Worm (Caenorhabditis elegans) whole organism, L1 larva: Measurements from ENCODE around the gene C37H5.5.
A peak's percentile ranks its signal among the peaks of the same experiment; 100 is the strongest.

Source experiments
- C04F5.9 ChIP-seq: sonication (generic microtip); optimal IDR thresholded peaks from 2 replicates; lab custom pipeline; 2016; ENCODE audit warnings: missing genetic modification characterization, missing compliant biosample characterization
- C34B4.2 ChIP-seq: sonication (generic microtip); optimal IDR thresholded peaks from 2 replicates; lab custom pipeline; 2017; ENCODE audit warnings: mild to moderate bottlenecking, missing genetic modification characterization, missing compliant biosample characterization
- alr-1 ChIP-seq: fragments of 200-800 bp; sonication (Bioruptor generic); optimal IDR thresholded peaks from 2 replicates; lab custom pipeline; 2018; ENCODE audit warnings: borderline replicate concordance, mild to moderate bottlenecking, missing genetic modification characterization, missing compliant biosample characterization
- aly-2 ChIP-seq: fragments of 150-350 bp; optimal IDR thresholded peaks from 2 replicates; lab custom pipeline; 2014; ENCODE audit warnings: missing biosample characterization, missing genetic modification characterization
- ceh-82 ChIP-seq, 3 experiments: fragments of 150-350 bp in 1 of 3; sonication (generic microtip) in 2 of 3; optimal IDR thresholded peaks; 2 replicates each; lab custom pipeline; 2014 to 2017; ENCODE audit warnings: missing biosample characterization in 3 of 3, missing genetic modification characterization in 3 of 3
- ceh-88 ChIP-seq: fragments of 200-800 bp; sonication (Bioruptor generic); IDR thresholded peaks from 2 replicates; pipeline ENCODE4 v1.3.6; 2022; ENCODE audit warnings: missing genetic modification characterization, missing compliant biosample characterization
- ceh-90 ChIP-seq: sonication (generic microtip); optimal IDR thresholded peaks from 2 replicates; lab custom pipeline; 2016; ENCODE audit warnings: missing genetic modification characterization, missing compliant biosample characterization
- ces-1 ChIP-seq: fragments of 150-350 bp; optimal IDR thresholded peaks from 2 replicates; lab custom pipeline; 2014; ENCODE audit warnings: missing biosample characterization, missing genetic modification reagents, missing genetic modification characterization
- dsc-1 ChIP-seq: sonication (generic microtip); optimal IDR thresholded peaks from 2 replicates; lab custom pipeline; 2016; ENCODE audit warnings: mild to moderate bottlenecking, missing genetic modification characterization, missing compliant biosample characterization
- efl-3 ChIP-seq: fragments of 200-800 bp; sonication (Bioruptor generic); optimal IDR thresholded peaks from 2 replicates; lab custom pipeline; 2018; ENCODE audit warnings: mild to moderate bottlenecking, missing genetic modification characterization, missing compliant biosample characterization
- egl-27 ChIP-seq, 2 experiments: fragments of 150-350 bp in 1 of 2; sonication (generic microtip); optimal IDR thresholded peaks; 3 replicates each; lab custom pipeline; 2017 to 2018; ENCODE audit warnings: missing biosample characterization in 2 of 2, missing genetic modification characterization in 2 of 2, missing genetic modification reagents in 2 of 2
- elt-3 ChIP-seq, 6 experiments: fragments of 150-350 bp in 1 of 6; sonication (generic microtip); optimal IDR thresholded peaks; 2 replicates each; lab custom pipeline; 2017 to 2018; ENCODE audit warnings: missing biosample characterization in 6 of 6, missing genetic modification characterization in 6 of 6, inconsistent platforms in 1 of 6
- fkh-10 ChIP-seq: sonication (generic microtip); optimal IDR thresholded peaks from 2 replicates; lab custom pipeline; 2017; ENCODE audit warnings: missing biosample characterization, missing genetic modification reagents, missing genetic modification characterization
- fkh-4 ChIP-seq: sonication (generic microtip); optimal IDR thresholded peaks from 2 replicates; lab custom pipeline; 2016; ENCODE audit warnings: missing compliant biosample characterization, missing genetic modification characterization, borderline replicate concordance
- fkh-8 ChIP-seq: sonication (generic microtip); optimal IDR thresholded peaks from 2 replicates; lab custom pipeline; 2016; ENCODE audit warnings: mild to moderate bottlenecking, missing genetic modification characterization, missing compliant biosample characterization
- fos-1 ChIP-seq: fragments of 150-350 bp; optimal IDR thresholded peaks from 2 replicates; lab custom pipeline; 2014; ENCODE audit warnings: missing biosample characterization, missing genetic modification characterization
- hlh-4 ChIP-seq: sonication (generic microtip); optimal IDR thresholded peaks from 2 replicates; lab custom pipeline; 2016; ENCODE audit warnings: mild to moderate bottlenecking, missing genetic modification characterization, missing compliant biosample characterization
- hpl-2 ChIP-seq: fragments of 150-350 bp; optimal IDR thresholded peaks from 2 replicates; lab custom pipeline; 2014; ENCODE audit warnings: missing biosample characterization, missing genetic modification reagents, missing genetic modification characterization
- irx-1 ChIP-seq: sonication (generic microtip); optimal IDR thresholded peaks from 2 replicates; lab custom pipeline; 2016; ENCODE audit warnings: missing genetic modification characterization, missing compliant biosample characterization
- lin-14 ChIP-seq: fragments of 200-800 bp; sonication (Bioruptor generic); optimal IDR thresholded peaks from 2 replicates; lab custom pipeline; 2018; ENCODE audit warnings: mild to moderate bottlenecking, missing genetic modification characterization, moderate library complexity, missing compliant biosample characterization
- lin-39 ChIP-seq: fragments of 150-350 bp; optimal IDR thresholded peaks from 2 replicates; lab custom pipeline; 2014; ENCODE audit warnings: missing biosample characterization, missing genetic modification reagents, missing genetic modification characterization
- lsy-2 ChIP-seq, 2 experiments: fragments of 150-350 bp; optimal IDR thresholded peaks; 2 replicates each; lab custom pipeline; 2014; ENCODE audit warnings: missing biosample characterization in 2 of 2, missing genetic modification characterization in 2 of 2
- mdl-1 ChIP-seq, 2 experiments: fragments of 150-350 bp; optimal IDR thresholded peaks; 2 replicates each; lab custom pipeline; 2014 to 2017; ENCODE audit warnings: missing biosample characterization in 2 of 2, missing genetic modification characterization in 2 of 2, inconsistent platforms in 1 of 2
- mef-2 ChIP-seq: fragments of 150-350 bp; optimal IDR thresholded peaks from 2 replicates; lab custom pipeline; 2014; ENCODE audit warnings: missing biosample characterization, missing genetic modification characterization
- mep-1 ChIP-seq: fragments of 150-350 bp; optimal IDR thresholded peaks from 2 replicates; lab custom pipeline; 2014; ENCODE audit warnings: missing biosample characterization, missing genetic modification characterization
- nhr-11 ChIP-seq: fragments of 150-350 bp; optimal IDR thresholded peaks from 2 replicates; lab custom pipeline; 2014; ENCODE audit warnings: missing biosample characterization, missing genetic modification characterization
- nhr-12 ChIP-seq: sonication (generic microtip); optimal IDR thresholded peaks from 2 replicates; lab custom pipeline; 2017; ENCODE audit warnings: missing biosample characterization, missing genetic modification characterization
- nhr-20 ChIP-seq: sonication (generic microtip); optimal IDR thresholded peaks from 2 replicates; lab custom pipeline; 2016; ENCODE audit warnings: mild to moderate bottlenecking, missing genetic modification characterization, missing compliant biosample characterization
- nhr-237 ChIP-seq: fragments of 150-350 bp; optimal IDR thresholded peaks from 2 replicates; lab custom pipeline; 2014; ENCODE audit warnings: missing biosample characterization, missing genetic modification characterization
- nhr-71 ChIP-seq: sonication (generic microtip); optimal IDR thresholded peaks from 2 replicates; lab custom pipeline; 2016; ENCODE audit warnings: mild to moderate bottlenecking, missing genetic modification characterization, moderate library complexity, missing compliant biosample characterization
- nhr-77 ChIP-seq: fragments of 150-350 bp; optimal IDR thresholded peaks from 2 replicates; lab custom pipeline; 2014; ENCODE audit warnings: missing biosample characterization, missing genetic modification characterization
- nhr-90 ChIP-seq: sonication (generic microtip); optimal IDR thresholded peaks from 2 replicates; lab custom pipeline; 2016; ENCODE audit warnings: mild to moderate bottlenecking, missing genetic modification characterization, missing compliant biosample characterization; ENCODE audit not compliant: poor library complexity
- pag-3 ChIP-seq: sonication (generic microtip); optimal IDR thresholded peaks from 2 replicates; lab custom pipeline; 2017; ENCODE audit warnings: missing genetic modification characterization, mild to moderate bottlenecking, missing compliant biosample characterization, antibody characterized with exemption, borderline replicate concordance; ENCODE audit not compliant: insufficient read depth
- snpc-4 ChIP-seq: fragments of 150-350 bp; optimal IDR thresholded peaks from 2 replicates; lab custom pipeline; 2014; ENCODE audit warnings: missing biosample characterization, missing genetic modification characterization
- snu-23 ChIP-seq: sonication (generic microtip); optimal IDR thresholded peaks from 2 replicates; lab custom pipeline; 2016; ENCODE audit warnings: missing genetic modification characterization, missing compliant biosample characterization
- sptf-1 ChIP-seq: fragments of 150-350 bp; optimal IDR thresholded peaks from 2 replicates; lab custom pipeline; 2014; ENCODE audit warnings: missing biosample characterization, missing genetic modification characterization
- sup-37 ChIP-seq: fragments of 200-800 bp; sonication (Bioruptor generic); optimal IDR thresholded peaks from 2 replicates; lab custom pipeline; 2018; ENCODE audit warnings: mild to moderate bottlenecking, missing genetic modification characterization, missing compliant biosample characterization
- tbx-2 ChIP-seq: sonication (generic microtip); optimal IDR thresholded peaks from 2 replicates; lab custom pipeline; 2016; ENCODE audit warnings: missing genetic modification characterization, missing compliant biosample characterization
- tlp-1 ChIP-seq: fragments of 150-350 bp; optimal IDR thresholded peaks from 2 replicates; lab custom pipeline; 2014; ENCODE audit warnings: missing biosample characterization, missing genetic modification characterization
- unc-30 ChIP-seq: sonication (generic microtip); optimal IDR thresholded peaks from 2 replicates; lab custom pipeline; 2017; ENCODE audit warnings: missing biosample characterization, missing genetic modification characterization
- unc-86 ChIP-seq: sonication (generic microtip); optimal IDR thresholded peaks from 2 replicates; lab custom pipeline; 2016; ENCODE audit warnings: missing genetic modification characterization, missing compliant biosample characterization
- xbp-1 ChIP-seq: sonication (generic microtip); optimal IDR thresholded peaks from 2 replicates; lab custom pipeline; 2016; ENCODE audit warnings: missing genetic modification characterization, missing compliant biosample characterization

The C37H5.5 gene

ce11 chrV:4862737-4863136 lies 35.6 kb downstream of the C37H5.5 start, which contains the start of gene C37H5.13 (continued):
- TF ChIP-seq hpl-2 (no peak), snu-23 (GFP tag; lab: Kevin White, UChicago) (peak; percentile 31)

- TF ChIP-seq snpc-4 (tag; lab: Kevin White, UChicago): no peak
- TF ChIP-seq fkh-10 (GFP tag; lab: Kevin White, UChicago): no peak
- peak; percentile 4 for TF ChIP-seq fkh-8
- no peak for TF ChIP-seq fos-1 (tag; lab: Kevin White, UChicago)
- no peak for TF ChIP-seq lsy-2 (tag; optimal IDR thresholded peaks at IDR 0.05; lab: Kevin White, UChicago)
- peak; percentile 78 for TF ChIP-seq fkh-4
- TF ChIP-seq xbp-1 (tag; lab: Kevin White, UChicago): no peak
- TF ChIP-seq alr-1 (tag; lab: Kevin White, UChicago): no peak
- peak; percentile 92 for TF ChIP-seq dsc-1
Observed at ce11 chrV:4864330-4864729, 37.2 kb downstream of the C37H5.5 start.

ce11 chrV:4865364-4865763 lies 38.2 kb downstream of the C37H5.5 start, which contains the start of gene srd-32:
TSS of gene srd-32 (plus strand) at chrV:4865664.
- no peak for TF ChIP-seq nhr-12 (tag; lab: Kevin White, UChicago)
- peak; percentile 68 for TF ChIP-seq dsc-1
- TF ChIP-seq, all 84 proteins: peak for 1

- TF ChIP-seq nhr-77 (tag; lab: Kevin White, UChicago): no peak
- TF ChIP-seq ceh-88 (GFP tag; lab: Robert Waterston, UW): no peak
- TF ChIP-seq nhr-11 (tag; lab: Kevin White, UChicago): no peak
- TF ChIP-seq dsc-1: peak; percentile 32
- peak; percentile 21 for TF ChIP-seq lin-14 (GFP tag; lab: Kevin White, UChicago)
- no peak for TF ChIP-seq ces-1 (GFP tag; lab: Kevin White, UChicago)
- no peak for TF ChIP-seq aly-2 (tag; lab: Kevin White, UChicago)
- peak; percentile 59 for TF ChIP-seq hlh-4 (tag; lab: Kevin White, UChicago)
- peak; percentile 46 for TF ChIP-seq nhr-71 (tag; lab: Kevin White, UChicago)
- TF ChIP-seq lin-39 (tag; lab: Kevin White, UChicago): no peak
- no peak for TF ChIP-seq elt-3 (tag; optimal IDR thresholded peaks at IDR 0.05; lab: Kevin White, UChicago)
- TF ChIP-seq unc-86 (tag; lab: Kevin White, UChicago): peak; percentile 18
- TF ChIP-seq mef-2 (tag; lab: Kevin White, UChicago): no peak
- TF ChIP-seq C34B4.2: no peak
- peak; percentile 52 for TF ChIP-seq fkh-8
Observed at ce11 chrV:4867535-4867934, 40.4 kb downstream of the C37H5.5 start.

ce11 chrV:4868698-4869097 lies 41.5 kb downstream of the C37H5.5 start:
- TF ChIP-seq fkh-4 (peak; percentile 77), efl-3 (no peak), lin-14 (GFP tag; lab: Kevin White, UChicago) (no peak), nhr-90 (tag; lab: Kevin White, UChicago) (no peak), dsc-1 (peak; percentile 94)
- TF ChIP-seq, all 84 proteins: peak for 2

ce11 chrV:4870627-4871026 lies 43.5 kb downstream of the C37H5.5 start:
- peak; percentile 52 for TF ChIP-seq nhr-71 (tag; lab: Kevin White, UChicago)
- peak; percentile 11 for TF ChIP-seq nhr-20 (tag; lab: Kevin White, UChicago)
- TF ChIP-seq lin-14 (GFP tag; lab: Kevin White, UChicago): peak; percentile 44
- no peak for TF ChIP-seq C04F5.9 (tag; lab: Kevin White, UChicago)
- no peak for TF ChIP-seq tlp-1 (tag; lab: Kevin White, UChicago)
- no peak for TF ChIP-seq pag-3 (tag; lab: Kevin White, UChicago)
- no peak for TF ChIP-seq ceh-90 (tag; lab: Kevin White, UChicago)
- TF ChIP-seq fos-1 (tag; lab: Kevin White, UChicago): no peak
- TF ChIP-seq ceh-82 (tag; optimal IDR thresholded peaks at IDR 0.05; lab: Kevin White, UChicago): no peak
- TF ChIP-seq mep-1 (tag; lab: Kevin White, UChicago): no peak
- TF ChIP-seq unc-30 (tag; lab: Kevin White, UChicago): no peak
- no peak for TF ChIP-seq aly-2 (tag; lab: Kevin White, UChicago)
- no peak for TF ChIP-seq sup-37 (GFP tag; lab: Kevin White, UChicago)
- no peak for TF ChIP-seq irx-1 (tag; lab: Kevin White, UChicago)
- TF ChIP-seq sptf-1: no peak
- no peak for TF ChIP-seq mdl-1 (tag; optimal IDR thresholded peaks at IDR 0.05; lab: Kevin White, UChicago)
- TF ChIP-seq egl-27 (tag; optimal IDR thresholded peaks at IDR 0.05; lab: Kevin White, UChicago): no peak
- peak; percentile 73 for TF ChIP-seq hlh-4 (tag; lab: Kevin White, UChicago)
- TF ChIP-seq tbx-2: no peak
- TF ChIP-seq fkh-4: no peak
- no peak for TF ChIP-seq lin-39 (tag; lab: Kevin White, UChicago)
- no peak for TF ChIP-seq unc-86 (tag; lab: Kevin White, UChicago)
- no peak for TF ChIP-seq nhr-237 (tag; lab: Kevin White, UChicago)
- TF ChIP-seq nhr-90 (tag; lab: Kevin White, UChicago): no peak
